Fruit fly (Drosophila melanogaster) whole organism, embryonic: ENCODE data around the gene osi.

Source experiments
- Abd-B ChIP-seq: fragments of 200-800 bp; sonication (Bioruptor generic); optimal IDR thresholded peaks from 2 replicates; lab custom pipeline; 2018; ENCODE audit warnings: missing biosample characterization, mild to moderate bottlenecking, missing genetic modification characterization, moderate library complexity
- Bgb ChIP-seq: fragments of 200-800 bp; sonication (Bioruptor generic); IDR thresholded peaks from 2 replicates; pipeline ENCODE4 v1.3.6; 2022; ENCODE audit warnings: missing biosample characterization, missing genetic modification characterization; ENCODE audit not compliant: partially characterized antibody
- Bteb2 ChIP-seq: fragments of 200-800 bp; sonication (Bioruptor generic); optimal IDR thresholded peaks from 2 replicates; lab custom pipeline; 2016; ENCODE audit warnings: missing biosample characterization, missing genetic modification characterization
- C15 ChIP-seq: fragments of 200-800 bp; sonication (Bioruptor generic); IDR thresholded peaks from 3 replicates; pipeline ENCODE4 v1.3.6; 2022; ENCODE audit warnings: missing biosample characterization, missing genetic modification characterization
- CG10462 ChIP-seq: fragments of 200-800 bp; sonication (Bioruptor generic); optimal IDR thresholded peaks from 2 replicates; lab custom pipeline; 2016; ENCODE audit warnings: missing biosample characterization, missing genetic modification characterization
- CG10543 ChIP-seq: fragments of 200-800 bp; sonication (Bioruptor generic); optimal IDR thresholded peaks from 3 replicates; lab custom pipeline; 2017; ENCODE audit warnings: missing biosample characterization, mild to moderate bottlenecking, missing genetic modification characterization, moderate library complexity
- CG10959 ChIP-seq: fragments of 200-800 bp; sonication (Bioruptor generic); IDR thresholded peaks from 2 replicates; pipeline ENCODE4 v1.3.6; 2022; ENCODE audit warnings: missing biosample characterization, missing genetic modification characterization
- CG10979 ChIP-seq: fragments of 200-800 bp; sonication (Bioruptor generic); optimal IDR thresholded peaks from 2 replicates; lab custom pipeline; 2018; ENCODE audit warnings: missing biosample characterization, mild to moderate bottlenecking, missing genetic modification characterization, moderate library complexity
- CG12299 ChIP-seq: fragments of 200-800 bp; sonication (Bioruptor generic); optimal IDR thresholded peaks from 2 replicates; lab custom pipeline; 2018; ENCODE audit warnings: missing biosample characterization, mild to moderate bottlenecking, missing genetic modification characterization
- CG1233 ChIP-seq: fragments of 200-800 bp; sonication (Bioruptor generic); optimal IDR thresholded peaks from 4 replicates; lab custom pipeline; 2018; ENCODE audit warnings: missing biosample characterization, mild to moderate bottlenecking, missing genetic modification characterization
- CG14014 ChIP-seq: fragments of 200-800 bp; sonication (Bioruptor generic); IDR thresholded peaks from 2 replicates; pipeline ENCODE4 v1.3.6; 2022; ENCODE audit warnings: missing biosample characterization, missing genetic modification characterization
- CG1792 ChIP-seq: fragments of 200-800 bp; sonication (Bioruptor generic); optimal IDR thresholded peaks from 2 replicates; lab custom pipeline; 2016; ENCODE audit warnings: missing biosample characterization, missing genetic modification characterization
- CG34422 ChIP-seq: fragments of 200-800 bp; sonication (Bioruptor generic); IDR thresholded peaks from 3 replicates; pipeline ENCODE4 v1.3.6; 2022; ENCODE audit warnings: missing biosample characterization, missing genetic modification characterization
- CG3726 ChIP-seq: fragments of 200-800 bp; sonication (Bioruptor generic); IDR thresholded peaks from 3 replicates; pipeline ENCODE4, ENCODE4 v1.3.6; 2022; ENCODE audit warnings: missing biosample characterization, missing genetic modification characterization
- CG4617 ChIP-seq: fragments of 200-800 bp; sonication (Bioruptor generic); optimal IDR thresholded peaks from 3 replicates; lab custom pipeline; 2016; ENCODE audit warnings: missing biosample characterization, missing genetic modification characterization, borderline replicate concordance
- CG6854 ChIP-seq: fragments of 200-800 bp; sonication (Bioruptor generic); optimal IDR thresholded peaks from 3 replicates; lab custom pipeline; 2017; ENCODE audit warnings: missing biosample characterization, mild to moderate bottlenecking, missing genetic modification characterization
- CG7928 ChIP-seq: fragments of 200-800 bp; sonication (Bioruptor generic); optimal IDR thresholded peaks from 2 replicates; lab custom pipeline; 2017; ENCODE audit warnings: missing biosample characterization, mild to moderate bottlenecking, missing genetic modification characterization
- CG8281 ChIP-seq: fragments of 200-800 bp; sonication (Bioruptor generic); optimal IDR thresholded peaks from 2 replicates; lab custom pipeline; 2018; ENCODE audit warnings: missing biosample characterization, mild to moderate bottlenecking, missing genetic modification characterization, moderate library complexity
- CG8290 ChIP-seq, 3 experiments: fragments of 200-800 bp; sonication (Bioruptor generic); optimal IDR thresholded peaks; 2 replicates each; lab custom pipeline; 2016 to 2019; ENCODE audit warnings: missing biosample characterization in 3 of 3, missing genetic modification characterization in 3 of 3, mild to moderate bottlenecking in 2 of 3, moderate library complexity in 1 of 3
- CG8944 ChIP-seq: fragments of 200-800 bp; sonication (Bioruptor generic); optimal IDR thresholded peaks from 3 replicates; lab custom pipeline; 2016; ENCODE audit warnings: missing biosample characterization, missing genetic modification characterization
- CG9609 ChIP-seq: fragments of 200-800 bp; sonication (Bioruptor generic); optimal IDR thresholded peaks from 3 replicates; lab custom pipeline; 2016; ENCODE audit warnings: missing biosample characterization, missing genetic modification characterization
- Dbx ChIP-seq: fragments of 200-800 bp; sonication (Bioruptor generic); IDR thresholded peaks from 3 replicates; pipeline ENCODE4 v1.3.6; 2022; ENCODE audit warnings: missing biosample characterization, missing genetic modification characterization
- Dip2 ChIP-seq: fragments of 200-800 bp; sonication (Bioruptor generic); IDR thresholded peaks from 2 replicates; pipeline ENCODE4 v1.3.6; 2022; ENCODE audit warnings: missing biosample characterization, missing genetic modification characterization
- E2f2 ChIP-seq: fragments of 200-800 bp; sonication (Bioruptor generic); IDR thresholded peaks from 2 replicates; pipeline ENCODE4 v1.3.6; 2022; ENCODE audit warnings: missing biosample characterization, missing genetic modification characterization
- Gsc ChIP-seq: fragments of 200-800 bp; sonication (Bioruptor generic); IDR thresholded peaks from 2 replicates; pipeline ENCODE4 v1.3.6; 2022; ENCODE audit warnings: missing biosample characterization, missing genetic modification characterization
- Gug ChIP-seq: fragments of 200-800 bp; sonication (Bioruptor generic); IDR thresholded peaks from 4 replicates; pipeline ENCODE4 v1.3.6; 2022; ENCODE audit warnings: missing biosample characterization, missing genetic modification characterization
- MESR4 ChIP-seq: fragments of 200-800 bp; sonication (Bioruptor generic); optimal IDR thresholded peaks from 2 replicates; lab custom pipeline; 2018; ENCODE audit warnings: missing biosample characterization, mild to moderate bottlenecking, missing genetic modification characterization, moderate library complexity
- Scr ChIP-seq: fragments of 200-800 bp; sonication (Bioruptor generic); IDR thresholded peaks from 2 replicates; pipeline ENCODE4 v1.3.6; 2022; ENCODE audit warnings: missing biosample characterization, missing genetic modification characterization; ENCODE audit not compliant: partially characterized antibody
- Sry-δ ChIP-seq: fragments of 200-800 bp; sonication (Bioruptor generic); optimal IDR thresholded peaks from 2 replicates; lab custom pipeline; 2016; ENCODE audit warnings: missing biosample characterization, missing genetic modification characterization
- bab2 ChIP-seq: fragments of 200-800 bp; sonication (Bioruptor generic); optimal IDR thresholded peaks from 2 replicates; lab custom pipeline; 2016; ENCODE audit warnings: missing biosample characterization, missing genetic modification characterization
- bowl ChIP-seq: fragments of 200-800 bp; sonication (Bioruptor generic); IDR thresholded peaks from 2 replicates; pipeline ENCODE4 v1.3.6; 2022; ENCODE audit warnings: missing biosample characterization, missing genetic modification characterization
- cg ChIP-seq: fragments of 200-800 bp; sonication (Bioruptor generic); optimal IDR thresholded peaks from 3 replicates; lab custom pipeline; 2019; ENCODE audit warnings: missing biosample characterization, mild to moderate bottlenecking, missing genetic modification characterization, moderate library complexity
- chinmo ChIP-seq: fragments of 200-800 bp; sonication (Bioruptor generic); IDR thresholded peaks from 4 replicates; pipeline ENCODE4 v1.3.6; 2022; ENCODE audit warnings: missing biosample characterization, missing genetic modification characterization; ENCODE audit not compliant: partially characterized antibody
- corto ChIP-seq: fragments of 200-800 bp; sonication (Bioruptor generic); optimal IDR thresholded peaks from 2 replicates; lab custom pipeline; 2016; ENCODE audit warnings: missing biosample characterization, mild to moderate bottlenecking, missing genetic modification characterization, moderate library complexity
- crp ChIP-seq, 2 experiments: fragments of 200-800 bp; sonication (Bioruptor generic); optimal IDR thresholded peaks; 2 replicates in 1 of 2; 3 replicates in 1 of 2; lab custom pipeline; 2017; ENCODE audit warnings: missing biosample characterization in 2 of 2, missing genetic modification characterization in 2 of 2, mild to moderate bottlenecking in 1 of 2, moderate library complexity in 1 of 2
- eyg ChIP-seq: fragments of 200-800 bp; sonication (Bioruptor generic); optimal IDR thresholded peaks from 3 replicates; lab custom pipeline; 2016; ENCODE audit warnings: missing biosample characterization, missing genetic modification characterization
- ftz-f1 ChIP-seq: fragments of 200-800 bp; sonication (Bioruptor generic); optimal IDR thresholded peaks from 2 replicates; lab custom pipeline; 2016; ENCODE audit warnings: missing biosample characterization, missing genetic modification characterization
- mirr ChIP-seq: fragments of 200-800 bp; sonication (Bioruptor generic); optimal IDR thresholded peaks from 3 replicates; lab custom pipeline; 2018; ENCODE audit warnings: missing biosample characterization, mild to moderate bottlenecking, missing genetic modification characterization
- nerfin-1 ChIP-seq: fragments of 200-800 bp; sonication (Bioruptor generic); optimal IDR thresholded peaks from 3 replicates; lab custom pipeline; 2019; ENCODE audit warnings: missing biosample characterization, mild to moderate bottlenecking, missing genetic modification characterization, moderate library complexity
- p53 ChIP-seq: fragments of 200-800 bp; sonication (Bioruptor generic); optimal IDR thresholded peaks from 2 replicates; lab custom pipeline; 2016; ENCODE audit warnings: missing biosample characterization, missing genetic modification characterization
- pan ChIP-seq, 4 experiments: fragments of >200 bp in 3 of 4; fragments of 200-800 bp in 1 of 4; sonication (Bioruptor generic) in 1 of 4; optimal IDR thresholded peaks in 3 of 4; IDR thresholded peaks in 1 of 4; 2 replicates each; pipeline versions ENCODE4 v1.3.6 to Lab custom; 2017 to 2022; ENCODE audit warnings: missing biosample characterization in 2 of 4, missing genetic modification characterization in 2 of 4, mixed read lengths in 1 of 4
- pnt ChIP-seq: fragments of 200-800 bp; sonication (Bioruptor generic); optimal IDR thresholded peaks from 3 replicates; lab custom pipeline; 2016; ENCODE audit warnings: missing biosample characterization, missing genetic modification characterization
- sima ChIP-seq: fragments of 200-800 bp; sonication (Bioruptor generic); optimal IDR thresholded peaks from 2 replicates; lab custom pipeline; 2016; ENCODE audit warnings: missing biosample characterization, missing genetic modification characterization
- stc ChIP-seq: fragments of 200-800 bp; sonication (Bioruptor generic); IDR thresholded peaks from 2 replicates; pipeline ENCODE4 v1.3.6; 2022; ENCODE audit warnings: missing biosample characterization, missing genetic modification characterization
- tin ChIP-seq: fragments of 200-800 bp; sonication (Bioruptor generic); optimal IDR thresholded peaks from 3 replicates; lab custom pipeline; 2016; ENCODE audit warnings: missing biosample characterization, missing genetic modification characterization
- unc-4 ChIP-seq: fragments of 200-800 bp; sonication (Bioruptor generic); IDR thresholded peaks from 2 replicates; pipeline ENCODE4 v1.3.6; 2022; ENCODE audit warnings: missing biosample characterization, missing genetic modification characterization; ENCODE audit not compliant: partially characterized antibody
- wdn ChIP-seq: fragments of 200-800 bp; sonication (Bioruptor generic); IDR thresholded peaks from 2 replicates; pipeline ENCODE4 v1.3.6; 2022; ENCODE audit warnings: missing biosample characterization, missing genetic modification characterization
- zfh1 ChIP-seq: fragments of 200-800 bp; sonication (Bioruptor generic); IDR thresholded peaks from 3 replicates; pipeline ENCODE4 v1.3.6; 2022; ENCODE audit warnings: missing biosample characterization, missing genetic modification characterization

The osi gene

DNA sequence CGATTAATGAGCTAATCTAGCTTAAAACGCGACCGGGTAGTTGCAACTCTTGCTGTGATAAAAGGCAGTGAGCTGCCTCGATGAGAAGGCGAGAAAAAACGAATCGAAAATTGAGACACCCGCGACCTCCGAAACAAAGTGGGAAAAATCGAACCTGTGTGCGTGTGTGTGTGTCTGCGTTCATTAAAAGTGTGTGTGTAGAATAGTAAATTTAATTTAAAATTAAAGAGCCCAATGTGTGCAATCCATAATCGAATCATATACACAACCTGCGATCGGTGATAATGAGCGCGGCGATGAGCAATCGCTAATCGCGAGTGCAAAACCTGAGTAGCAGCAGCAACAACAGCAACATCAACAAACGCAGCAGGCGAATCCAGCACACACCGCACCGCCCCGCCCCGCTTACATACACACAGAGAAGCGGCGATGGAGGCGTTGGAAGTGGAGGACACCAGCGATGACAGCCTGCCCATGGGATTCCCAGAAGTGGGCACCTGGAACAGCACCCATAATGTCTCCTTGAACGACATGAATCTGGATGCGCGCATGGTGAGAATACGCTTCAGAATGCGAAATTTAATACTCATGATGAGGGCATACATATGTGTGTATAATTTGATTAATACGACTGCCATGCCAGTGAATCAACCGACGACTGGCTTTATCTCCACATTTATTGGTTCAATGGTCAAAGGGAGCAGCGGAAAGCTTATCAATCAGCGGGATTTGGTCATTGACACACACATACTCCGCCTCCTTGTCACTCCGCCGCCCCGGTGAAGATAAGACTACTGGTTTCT lies 1.0 kb upstream of the osi start (continued):
- TF ChIP-seq sima (GFP tag; lab: Kevin White, UChicago) (no peak), eyg (GFP tag; lab: Kevin White, UChicago) (no peak), unc-4 (GFP tag; lab: Robert Waterston, UW) (no peak), nerfin-1 (tag; lab: Kevin White, UChicago) (no peak), CG9609 (GFP tag; lab: Kevin White, UChicago) (no peak), corto (GFP tag; lab: Kevin White, UChicago) (no peak), CG10543 (no peak), stc (GFP tag; lab: Robert Waterston, UW) (no peak), CG12299 (tag; lab: Kevin White, UChicago) (no peak), tin (GFP tag; lab: Kevin White, UChicago) (no peak), CG14014 (0 out of 2 replicates have a peak, but pooled peaks have one; percentile 8), Gsc (GFP tag; lab: Robert Waterston, UW) (no peak), CG10979 (tag; lab: Kevin White, UChicago) (no peak), Abd-B (GFP tag; lab: Kevin White, UChicago) (no peak), Dip2 (no peak), Gug (GFP tag; lab: Robert Waterston, UW) (no peak), CG34422 (GFP tag; lab: Robert Waterston, UW) (peak; percentile 48; the same call in 2 of the 3 replicates), E2f2 (GFP tag; lab: Robert Waterston, UW) (no peak), MESR4 (GFP tag; lab: Kevin White, UChicago) (peak; percentile 86), crp (GFP tag; optimal IDR thresholded peaks at IDR 0.05; lab: Kevin White, UChicago) (peak in 1 of 2 experiments; percentile 59), bab2 (GFP tag; lab: Kevin White, UChicago) (no peak), wdn (GFP tag; lab: Robert Waterston, UW) (no peak), CG6854 (GFP tag; lab: Kevin White, UChicago) (no peak), cg (peak; percentile 90), CG10959 (no peak), C15 (no peak), CG10462 (GFP tag; lab: Kevin White, UChicago) (no peak), CG3726 (GFP tag; lab: Robert Waterston, UW) (no peak), CG7928 (GFP tag; lab: Kevin White, UChicago) (no peak), bowl (GFP tag; lab: Robert Waterston, UW) (0 out of 2 replicates have a peak, but pooled peaks have one; percentile 30)

DNA sequence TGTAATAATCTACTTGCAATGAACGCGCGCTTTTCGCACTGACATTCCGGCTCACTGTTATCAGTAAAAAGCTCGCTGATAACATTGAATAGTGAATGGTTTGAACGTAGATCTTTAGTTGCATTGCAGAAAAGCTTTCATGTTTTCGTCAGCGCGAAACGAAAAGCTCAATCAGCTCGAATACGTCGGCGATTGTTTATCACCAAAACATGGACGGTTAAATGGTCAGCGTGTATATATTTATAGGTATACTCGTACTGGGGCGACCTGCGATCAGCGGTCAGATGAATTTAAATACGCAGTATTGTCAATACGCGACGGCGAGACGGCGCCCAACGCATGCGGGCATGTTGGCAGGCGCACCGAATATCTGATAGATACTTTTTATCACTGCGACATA lies 1.3 kb downstream of the osi start:
- TF ChIP-seq Bgb (GFP tag; lab: Robert Waterston, UW) (peak; percentile 37; the same call in 1 of the 2 replicates), Bteb2 (GFP tag; lab: Kevin White, UChicago) (no peak), chinmo (GFP tag; lab: Robert Waterston, UW) (peak; percentile 93), Sry-δ (no peak), CG4617 (GFP tag; lab: Kevin White, UChicago) (no peak), E2f2 (GFP tag; lab: Robert Waterston, UW) (0 out of 2 replicates have a peak, but pooled peaks have one; percentile 19), CG1233 (no peak), CG10462 (GFP tag; lab: Kevin White, UChicago) (no peak), Dbx (GFP tag; lab: Robert Waterston, UW) (0 out of 3 replicates have a peak, but pooled peaks have one; percentile 28), zfh1 (GFP tag; lab: Robert Waterston, UW) (no peak), mirr (GFP tag; lab: Kevin White, UChicago) (peak; percentile 18), CG8281 (tag; lab: Kevin White, UChicago) (peak; percentile 3), Scr (GFP tag; lab: Robert Waterston, UW) (no peak), ftz-f1 (GFP tag; lab: Kevin White, UChicago) (peak; percentile 51), pnt (GFP tag; lab: Kevin White, UChicago) (no peak), pan (optimal IDR thresholded peaks at IDR 0.05; lab: Kevin White, UChicago) (no peak), pan (GFP tag; optimal IDR thresholded peaks at IDR 0.05 in 1 of 2, IDR thresholded peaks at IDR 0.05 in 1 of 2) (no peak), p53 (GFP tag; lab: Kevin White, UChicago) (no peak), CG10543 (peak; percentile 47), CG8290 (GFP tag; optimal IDR thresholded peaks at IDR 0.05; lab: Kevin White, UChicago) (no peak), CG8290 (tag; optimal IDR thresholded peaks at IDR 0.05; lab: Kevin White, UChicago) (peak in 1 of 2 experiments; percentile 45), CG1792 (GFP tag; lab: Kevin White, UChicago) (no peak), CG8944 (no peak)
